Worm (Caenorhabditis elegans) whole organism, young adult: ENCODE results near the gene pho-6.

Source experiments
- ceh-27 ChIP-seq: fragments of 200-800 bp; sonication (Bioruptor generic); optimal IDR thresholded peaks from 2 replicates; lab custom pipeline; 2018; ENCODE audit warnings: mild to moderate bottlenecking, missing genetic modification characterization, moderate library complexity, missing compliant biosample characterization
- lin-40 ChIP-seq: sonication (generic microtip); optimal IDR thresholded peaks from 2 replicates; lab custom pipeline; 2016; ENCODE audit warnings: missing genetic modification characterization, mild to moderate bottlenecking, missing compliant biosample characterization, missing genotype, missing genetic modification reagents
- lir-1 ChIP-seq: fragments of 200-800 bp; sonication (Bioruptor generic); conservative IDR thresholded peaks from 2 replicates; pipeline ENCODE4 v1.3.6; 2022; ENCODE audit warnings: missing genetic modification reagents, missing genetic modification characterization, missing compliant biosample characterization
- madf-8 ChIP-seq: fragments of 200-800 bp; sonication (Bioruptor generic); conservative IDR thresholded peaks from 2 replicates; pipeline ENCODE4 v1.3.6; 2022; ENCODE audit warnings: missing genetic modification reagents, missing genetic modification characterization, missing compliant biosample characterization

ce11 chrV:8342416-8342815, 51.8 kb downstream of the pho-6 start:
- TF ChIP-seq madf-8 (GFP tag; lab: Robert Waterston, UW): no peak
- TF ChIP-seq lir-1 (GFP tag; lab: Robert Waterston, UW): no peak
- TF ChIP-seq lin-40 (tag; lab: Kevin White, UChicago): no peak
- no peak for TF ChIP-seq ceh-27
